Worm (Caenorhabditis elegans) whole organism, young adult: ENCODE results near the gene let-805.

Experiments used
- ama-1 ChIP-seq, 3 experiments: fragments of 150-350 bp in 1 of 3; sonication (generic microtip) in 2 of 3; optimal IDR thresholded peaks; 2 replicates each; lab custom pipeline; 2014 to 2018; ENCODE audit warnings: missing biosample characterization in 2 of 3, missing genetic modification characterization in 2 of 3, missing genetic modification reagents in 2 of 3
- aptf-2 ChIP-seq: fragments of 200-800 bp; sonication (Bioruptor generic); conservative IDR thresholded peaks from 2 replicates; pipeline ENCODE4 v1.3.6; 2022; ENCODE audit warnings: missing genetic modification reagents, missing genetic modification characterization, missing compliant biosample characterization
- ceh-100 ChIP-seq: fragments of 200-800 bp; sonication (Bioruptor generic); IDR thresholded peaks from 2 replicates; pipeline ENCODE4 v1.3.6; 2022; ENCODE audit warnings: missing genetic modification reagents, missing genetic modification characterization, missing compliant biosample characterization
- gei-17 ChIP-seq: fragments of 200-800 bp; sonication (Bioruptor generic); optimal IDR thresholded peaks from 2 replicates; lab custom pipeline; 2018; ENCODE audit warnings: mild to moderate bottlenecking, missing genetic modification characterization, missing compliant biosample characterization
- madf-6 ChIP-seq: fragments of 200-800 bp; sonication (Bioruptor generic); IDR thresholded peaks from 2 replicates; pipeline ENCODE4 v1.3.6; 2022; ENCODE audit warnings: missing genetic modification reagents, missing genetic modification characterization, missing compliant biosample characterization
- nfya-2 ChIP-seq: fragments of 200-800 bp; sonication (Bioruptor generic); IDR thresholded peaks from 2 replicates; pipeline ENCODE4 v1.3.6; 2022; ENCODE audit warnings: missing genetic modification reagents, missing genetic modification characterization, missing compliant biosample characterization
- snpc-1.1 ChIP-seq: sonication (generic microtip); optimal IDR thresholded peaks from 2 replicates; lab custom pipeline; 2017; ENCODE audit warnings: missing genetic modification characterization, mild to moderate bottlenecking, missing compliant biosample characterization, antibody characterized with exemption, moderate library complexity, missing genotype, missing genetic modification reagents; ENCODE audit not compliant: insufficient read depth
- tbx-9 ChIP-seq: sonication (generic microtip); optimal IDR thresholded peaks from 2 replicates; lab custom pipeline; 2016; ENCODE audit warnings: borderline replicate concordance, missing genetic modification characterization, inconsistent platforms, missing compliant biosample characterization
- ztf-18 ChIP-seq: sonication (generic microtip); optimal IDR thresholded peaks from 2 replicates; lab custom pipeline; 2016; ENCODE audit warnings: missing genotype, mild to moderate bottlenecking, missing genetic modification characterization, missing compliant biosample characterization

ce11 chrIII:2683403-2683802, 25.5 kb downstream of the let-805 start:
- TF ChIP-seq nfya-2 (GFP tag; lab: Robert Waterston, UW) = no peak
- TF ChIP-seq ama-1 (optimal IDR thresholded peaks at IDR 0.05; lab: Kevin White, UChicago) = no peak
- TF ChIP-seq ama-1 (GFP tag; optimal IDR thresholded peaks at IDR 0.05; lab: Kevin White, UChicago) = no peak
- TF ChIP-seq aptf-2 (GFP tag; lab: Robert Waterston, UW) = no peak
- no peak for TF ChIP-seq ztf-18 (tag; lab: Kevin White, UChicago)
- TF ChIP-seq snpc-1.1 = no peak
- no peak for TF ChIP-seq ceh-100 (GFP tag; lab: Robert Waterston, UW)
- TF ChIP-seq madf-6 (GFP tag; lab: Robert Waterston, UW) = no peak
- no peak for TF ChIP-seq tbx-9 (tag; lab: Kevin White, UChicago)
- TF ChIP-seq gei-17 = no peak
